Worm (Caenorhabditis elegans) whole organism, L3 larva: ENCODE results near the gene F32E10.5.
A peak's percentile ranks its signal among the peaks of the same experiment; 100 is the strongest.

Experiments used
- R02D3.7 ChIP-seq: fragments of 150-350 bp; optimal IDR thresholded peaks from 2 replicates; lab custom pipeline; 2014; ENCODE audit warnings: missing biosample characterization, missing genetic modification characterization
- ZK546.5 ChIP-seq: sonication (generic microtip); optimal IDR thresholded peaks from 2 replicates; lab custom pipeline; 2017; ENCODE audit warnings: missing biosample characterization, missing genetic modification characterization
- aly-2 ChIP-seq: fragments of 150-350 bp; optimal IDR thresholded peaks from 2 replicates; lab custom pipeline; 2014; ENCODE audit warnings: missing biosample characterization, missing genetic modification characterization
- ama-1 ChIP-seq: fragments of 150-350 bp; optimal IDR thresholded peaks from 2 replicates; lab custom pipeline; 2018
- ceh-16 ChIP-seq: sonication (generic microtip); optimal IDR thresholded peaks from 2 replicates; lab custom pipeline; 2017; ENCODE audit warnings: missing biosample characterization, missing genetic modification characterization
- ceh-28 ChIP-seq: fragments of 150-350 bp; optimal IDR thresholded peaks from 2 replicates; lab custom pipeline; 2014; ENCODE audit warnings: missing biosample characterization, missing genetic modification reagents, missing genetic modification characterization
- ceh-82 ChIP-seq: fragments of 150-350 bp; optimal IDR thresholded peaks from 2 replicates; lab custom pipeline; 2014; ENCODE audit warnings: missing biosample characterization, missing genetic modification characterization
- ceh-9 ChIP-seq: sonication (generic microtip); optimal IDR thresholded peaks from 2 replicates; lab custom pipeline; 2018; ENCODE audit warnings: missing biosample characterization, missing genetic modification characterization
- daf-12 ChIP-seq: fragments of 150-350 bp; optimal IDR thresholded peaks from 2 replicates; lab custom pipeline; 2014; ENCODE audit warnings: missing biosample characterization, missing genetic modification reagents, missing genetic modification characterization
- egl-27 ChIP-seq: sonication (generic microtip); optimal IDR thresholded peaks from 4 replicates; lab custom pipeline; 2017; ENCODE audit warnings: missing biosample characterization, missing genetic modification reagents, missing genetic modification characterization
- egl-5 ChIP-seq: fragments of 150-350 bp; optimal IDR thresholded peaks from 2 replicates; lab custom pipeline; 2017; ENCODE audit warnings: missing biosample characterization, missing genetic modification reagents, missing genetic modification characterization, inconsistent platforms
- elt-1 ChIP-seq: fragments of 150-350 bp; optimal IDR thresholded peaks from 2 replicates; lab custom pipeline; 2014; ENCODE audit warnings: missing biosample characterization, missing genetic modification characterization
- elt-2 ChIP-seq: sonication (generic microtip); optimal IDR thresholded peaks from 2 replicates; lab custom pipeline; 2016; ENCODE audit warnings: missing genetic modification reagents, mild to moderate bottlenecking, missing genetic modification characterization, missing compliant biosample characterization
- elt-3 ChIP-seq, 3 experiments: fragments of 150-350 bp in 1 of 3; sonication (generic microtip) in 2 of 3; optimal IDR thresholded peaks; 2 replicates in 2 of 3; 4 replicates in 1 of 3; lab custom pipeline; 2014 to 2017; ENCODE audit warnings: missing biosample characterization in 3 of 3, missing genetic modification characterization in 3 of 3
- eor-1 ChIP-seq, 2 experiments: fragments of 150-350 bp; optimal IDR thresholded peaks; 2 replicates each; lab custom pipeline; 2014 to 2018; ENCODE audit warnings: missing biosample characterization in 2 of 2, missing genetic modification characterization in 2 of 2
- fkh-10 ChIP-seq: sonication (generic microtip); optimal IDR thresholded peaks from 2 replicates; lab custom pipeline; 2017; ENCODE audit warnings: missing biosample characterization, missing genetic modification reagents, missing genetic modification characterization
- fkh-2 ChIP-seq: fragments of 150-350 bp; optimal IDR thresholded peaks from 2 replicates; lab custom pipeline; 2014; ENCODE audit warnings: missing biosample characterization, missing genetic modification reagents, missing genetic modification characterization
- fos-1 ChIP-seq: fragments of 150-350 bp; optimal IDR thresholded peaks from 2 replicates; lab custom pipeline; 2014; ENCODE audit warnings: missing biosample characterization, missing genetic modification characterization
- hmg-11 ChIP-seq: sonication (generic microtip); optimal IDR thresholded peaks from 2 replicates; lab custom pipeline; 2016; ENCODE audit warnings: missing genetic modification characterization, missing compliant biosample characterization
- jun-1 ChIP-seq: fragments of 150-350 bp; optimal IDR thresholded peaks from 2 replicates; lab custom pipeline; 2014; ENCODE audit warnings: missing biosample characterization, missing genetic modification reagents, missing genetic modification characterization
- lin-15B ChIP-seq: fragments of 150-350 bp; optimal IDR thresholded peaks from 2 replicates; lab custom pipeline; 2014; ENCODE audit warnings: missing biosample characterization, missing genetic modification characterization
- lin-39 ChIP-seq: fragments of 150-350 bp; optimal IDR thresholded peaks from 2 replicates; lab custom pipeline; 2018; ENCODE audit warnings: missing biosample characterization, missing genetic modification reagents, missing genetic modification characterization
- lsy-12 ChIP-seq: sonication (generic microtip); optimal IDR thresholded peaks from 2 replicates; lab custom pipeline; 2016; ENCODE audit warnings: mild to moderate bottlenecking, missing genetic modification characterization, missing compliant biosample characterization
- mdl-1 ChIP-seq: fragments of 150-350 bp; optimal IDR thresholded peaks from 2 replicates; lab custom pipeline; 2014; ENCODE audit warnings: missing biosample characterization, missing genetic modification characterization
- mml-1 ChIP-seq: fragments of 150-350 bp; sonication (generic microtip); optimal IDR thresholded peaks from 3 replicates; lab custom pipeline; 2014; ENCODE audit warnings: missing biosample characterization, missing genetic modification characterization
- nfya-1 ChIP-seq: sonication (generic microtip); optimal IDR thresholded peaks from 2 replicates; lab custom pipeline; 2017; ENCODE audit warnings: missing genetic modification characterization, mild to moderate bottlenecking, missing compliant biosample characterization, antibody characterized with exemption, moderate library complexity; ENCODE audit not compliant: insufficient read depth
- nhr-11 ChIP-seq: fragments of 150-350 bp; optimal IDR thresholded peaks from 2 replicates; lab custom pipeline; 2014; ENCODE audit warnings: missing biosample characterization, missing genetic modification characterization
- nhr-23 ChIP-seq: fragments of 150-350 bp; optimal IDR thresholded peaks from 2 replicates; lab custom pipeline; 2014; ENCODE audit warnings: missing biosample characterization, missing genetic modification reagents, missing genetic modification characterization
- nhr-237 ChIP-seq: fragments of 150-350 bp; optimal IDR thresholded peaks from 2 replicates; lab custom pipeline; 2014; ENCODE audit warnings: missing biosample characterization, missing genetic modification characterization
- nhr-25 ChIP-seq: sonication (generic microtip); optimal IDR thresholded peaks from 2 replicates; lab custom pipeline; 2017; ENCODE audit warnings: missing biosample characterization, missing genetic modification characterization
- nhr-43 ChIP-seq: sonication (generic microtip); optimal IDR thresholded peaks from 2 replicates; lab custom pipeline; 2016; ENCODE audit warnings: mild to moderate bottlenecking, missing genetic modification characterization, missing compliant biosample characterization; ENCODE audit not compliant: poor library complexity, severe bottlenecking
- nhr-67 ChIP-seq: fragments of 150-350 bp; optimal IDR thresholded peaks from 2 replicates; lab custom pipeline; 2014; ENCODE audit warnings: missing biosample characterization, missing genetic modification characterization
- nhr-77 ChIP-seq: fragments of 150-350 bp; optimal IDR thresholded peaks from 2 replicates; lab custom pipeline; 2014; ENCODE audit warnings: missing biosample characterization, missing genetic modification characterization
- pha-4 ChIP-seq: fragments of 150-350 bp; optimal IDR thresholded peaks from 2 replicates; lab custom pipeline; 2014; ENCODE audit warnings: missing biosample characterization, missing genetic modification reagents, missing genetic modification characterization
- pqm-1 ChIP-seq: fragments of 150-350 bp; optimal IDR thresholded peaks from 2 replicates; lab custom pipeline; 2017; ENCODE audit warnings: missing biosample characterization, missing genetic modification characterization, inconsistent platforms
- sea-2 ChIP-seq: fragments of 150-350 bp; sonication (generic microtip); optimal IDR thresholded peaks from 4 replicates; lab custom pipeline; 2014; ENCODE audit warnings: missing biosample characterization, missing genetic modification reagents, missing genetic modification characterization
- skn-1 ChIP-seq: fragments of 150-350 bp; optimal IDR thresholded peaks from 2 replicates; lab custom pipeline; 2014; ENCODE audit warnings: missing biosample characterization, missing genetic modification characterization
- snpc-4 ChIP-seq: fragments of 150-350 bp; optimal IDR thresholded peaks from 2 replicates; lab custom pipeline; 2014; ENCODE audit warnings: missing biosample characterization, missing genetic modification characterization
- unc-39 ChIP-seq: sonication (generic microtip); optimal IDR thresholded peaks from 4 replicates; lab custom pipeline; 2017; ENCODE audit warnings: missing biosample characterization, missing genetic modification characterization
- unc-62 ChIP-seq: fragments of 150-350 bp; sonication (generic microtip); optimal IDR thresholded peaks from 4 replicates; lab custom pipeline; 2014; ENCODE audit warnings: missing biosample characterization, missing genetic modification reagents, missing genetic modification characterization
- zag-1 ChIP-seq: fragments of 150-350 bp; optimal IDR thresholded peaks from 2 replicates; lab custom pipeline; 2014; ENCODE audit warnings: missing biosample characterization, missing genetic modification characterization
- ztf-11 ChIP-seq: fragments of 150-350 bp; optimal IDR thresholded peaks from 2 replicates; lab custom pipeline; 2014; ENCODE audit warnings: missing biosample characterization, missing genetic modification characterization

F32E10.5 gene

ce11 chrIV:7551254-7551653 lies 26.9 kb downstream of the F32E10.5 start:
- TF ChIP-seq elt-2 (tag; lab: Kevin White, UChicago) (peak; percentile 9), eor-1 (tag; optimal IDR thresholded peaks at IDR 0.05; lab: Kevin White, UChicago) (no peak), nhr-43 (peak; percentile 38)

- TF ChIP-seq nfya-1 (tag; lab: Kevin White, UChicago): no peak
- TF ChIP-seq pqm-1 (tag; lab: Kevin White, UChicago): peak; percentile 45
Observed at ce11 chrIV:7550445-7550844, 27.7 kb downstream of the F32E10.5 start, which contains the start of gene pam-1. TSS of gene pam-1 (minus strand) at chrIV:7550812.

DNA sequence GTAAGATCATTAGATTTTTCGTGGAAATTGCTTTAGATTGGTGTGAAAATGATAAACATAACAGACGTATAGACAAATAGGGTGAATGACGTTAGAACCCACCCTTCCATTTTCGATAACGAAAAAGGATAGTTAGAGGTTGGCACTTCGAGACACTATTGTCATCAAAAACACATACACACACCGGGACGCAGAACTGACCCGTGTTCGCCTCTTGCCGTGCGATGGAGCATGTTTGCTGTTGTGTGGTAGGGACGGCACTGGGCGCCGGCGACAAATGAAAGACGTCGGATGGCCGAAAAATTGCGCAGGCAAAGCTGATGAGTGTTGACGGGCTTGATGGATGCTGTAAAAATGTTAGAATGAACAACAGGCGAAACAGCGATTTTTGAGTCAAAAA lies 28.3 kb downstream of the F32E10.5 start:
- TF ChIP-seq nhr-43 (no peak), R02D3.7 (tag; lab: Kevin White, UChicago) (no peak), daf-12 (no peak), nhr-23 (tag; lab: Kevin White, UChicago) (peak; percentile 27), pha-4 (peak; percentile 54), snpc-4 (tag; lab: Kevin White, UChicago) (no peak), fos-1 (tag; lab: Kevin White, UChicago) (no peak), skn-1 (tag; lab: Kevin White, UChicago) (peak; percentile 71), ceh-16 (tag; lab: Kevin White, UChicago) (no peak), nhr-11 (tag; lab: Kevin White, UChicago) (no peak), unc-62 (no peak), ceh-9 (tag; lab: Kevin White, UChicago) (no peak), ztf-11 (tag; lab: Kevin White, UChicago) (no peak), eor-1 (tag; optimal IDR thresholded peaks at IDR 0.05; lab: Kevin White, UChicago) (no peak), lsy-12 (no peak), egl-27 (tag; lab: Kevin White, UChicago) (peak; percentile 47), pqm-1 (tag; lab: Kevin White, UChicago) (peak; percentile 68), egl-5 (no peak), aly-2 (tag; lab: Kevin White, UChicago) (no peak), nhr-25 (no peak), nhr-77 (tag; lab: Kevin White, UChicago) (no peak), nhr-237 (no peak), elt-3 (tag; optimal IDR thresholded peaks at IDR 0.05; lab: Kevin White, UChicago) (no peak), nhr-67 (tag; lab: Kevin White, UChicago) (no peak), elt-1 (tag; lab: Kevin White, UChicago) (no peak), ZK546.5 (tag; lab: Kevin White, UChicago) (no peak), sea-2 (no peak), ceh-82 (tag; lab: Kevin White, UChicago) (no peak), mdl-1 (no peak), hmg-11 (tag; lab: Kevin White, UChicago) (no peak), unc-39 (tag; lab: Kevin White, UChicago) (no peak), fkh-10 (GFP tag; lab: Kevin White, UChicago) (no peak), jun-1 (no peak), mml-1 (tag; lab: Kevin White, UChicago) (no peak), ceh-28 (tag; lab: Kevin White, UChicago) (no peak), lin-15B (tag; lab: Kevin White, UChicago) (peak; percentile 66), lin-39 (tag; lab: Kevin White, UChicago) (peak; percentile 54), elt-2 (tag; lab: Kevin White, UChicago) (peak; percentile 70), ama-1 (lab: Kevin White, UChicago) (no peak), zag-1 (tag; lab: Kevin White, UChicago) (no peak), fkh-2 (no peak), nfya-1 (tag; lab: Kevin White, UChicago) (peak; percentile 57)
